Worm (Caenorhabditis elegans) whole organism, L4/young adult: ENCODE measurements around the gene T22D1.5.

Experiments
- W03F9.2 ChIP-seq: fragments of 150-350 bp; optimal IDR thresholded peaks from 2 replicates; lab custom pipeline; 2014; ENCODE audit warnings: missing biosample characterization, missing genetic modification characterization
- dao-5 ChIP-seq: sonication (generic microtip); optimal IDR thresholded peaks from 2 replicates; lab custom pipeline; 2016; ENCODE audit warnings: missing genotype, missing genetic modification characterization, moderate library complexity, missing compliant biosample characterization
- him-1 ChIP-seq: sonication (generic microtip); optimal IDR thresholded peaks from 2 replicates; lab custom pipeline; 2016; ENCODE audit warnings: missing genotype, missing genetic modification reagents, missing genetic modification characterization, missing compliant biosample characterization

T22D1.5 gene

DNA sequence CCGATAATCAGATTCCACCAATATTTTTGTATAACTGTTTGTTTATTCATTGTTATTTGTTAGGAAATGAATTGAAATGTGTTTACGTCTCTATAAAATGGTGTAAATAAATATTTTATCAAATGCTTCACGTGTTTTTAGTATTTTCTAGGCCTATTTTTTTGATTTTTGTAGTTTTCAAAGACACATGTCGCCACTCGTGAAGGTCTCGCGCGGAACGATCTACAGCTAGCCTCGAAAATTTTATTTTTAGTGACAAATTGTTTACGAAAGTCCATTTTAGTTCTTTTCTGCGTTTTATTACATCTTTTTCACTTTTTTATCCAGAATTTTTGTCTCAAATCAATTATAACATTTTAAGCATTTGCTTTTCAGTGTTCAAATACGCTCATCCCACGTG, at the start of gene T22D1.5:
Gene T22D1.5 (plus strand): TSS at position 376 of the 400 bp plus-strand sequence.
- TF ChIP-seq W03F9.2 (tag; lab: Kevin White, UChicago) (no peak), him-1 (tag; lab: Kevin White, UChicago) (no peak), dao-5 (tag; lab: Kevin White, UChicago) (no peak)

DNA sequence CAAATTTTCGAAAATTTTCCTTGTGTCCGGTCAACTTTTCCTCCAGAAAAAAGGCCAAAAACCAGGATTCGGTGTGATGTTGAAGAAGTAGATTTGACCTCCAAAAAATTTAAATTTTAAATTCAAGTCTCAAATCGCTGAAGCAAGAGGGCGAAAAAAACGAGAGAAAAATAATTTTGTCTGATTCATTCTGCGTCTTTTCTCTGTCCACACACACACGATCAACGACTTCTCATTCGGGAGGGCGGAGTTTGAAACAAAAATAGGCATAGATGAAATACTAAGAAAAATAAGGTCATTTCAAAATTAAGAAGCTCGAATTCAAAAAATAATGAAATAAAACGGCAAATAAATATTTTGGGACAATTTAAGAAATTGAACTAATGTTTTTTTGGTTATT, 44.5 kb upstream of the T22D1.5 start, which contains the start of gene R13H7.2:
Gene R13H7.2 (minus strand): TSS at position 101 of the 400 bp plus-strand sequence.
- TF ChIP-seq dao-5 (tag; lab: Kevin White, UChicago) (no peak), W03F9.2 (tag; lab: Kevin White, UChicago) (no peak), him-1 (tag; lab: Kevin White, UChicago) (no peak)

- TF ChIP-seq W03F9.2 (tag; lab: Kevin White, UChicago) (no peak), dao-5 (tag; lab: Kevin White, UChicago) (no peak), him-1 (tag; lab: Kevin White, UChicago) (no peak)
Measured at ce11 chrIV:6867791-6868190, 36.0 kb upstream of the T22D1.5 start, which contains the start of gene srx-20. TSS of gene srx-20 (plus strand) at chrIV:6868091.

DNA sequence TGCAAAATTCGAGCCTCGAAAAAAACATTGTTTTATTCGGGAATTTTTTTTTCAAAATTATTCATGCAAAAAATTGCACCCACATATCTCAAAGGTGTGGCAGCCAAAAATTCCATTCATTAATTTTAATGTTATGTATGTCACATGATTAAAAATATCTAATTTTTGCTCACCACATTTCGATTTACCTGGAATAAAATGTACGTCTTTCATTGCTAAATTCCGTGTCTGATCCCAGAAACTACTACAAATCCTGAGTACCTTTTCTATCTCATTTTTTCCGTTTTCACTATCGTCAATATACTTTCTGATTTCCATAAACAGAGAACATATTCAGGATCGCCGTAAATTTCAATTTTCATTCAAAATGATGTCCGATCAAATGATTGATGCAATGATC, 30.8 kb upstream of the T22D1.5 start, which contains the start of gene srx-19:
Gene srx-19 (plus strand): TSS at position 301 of the 400 bp plus-strand sequence.
- no peak for TF ChIP-seq W03F9.2 (tag; lab: Kevin White, UChicago)
- TF ChIP-seq dao-5 (tag; lab: Kevin White, UChicago) = no peak
- TF ChIP-seq him-1 (tag; lab: Kevin White, UChicago) = no peak

- TF ChIP-seq W03F9.2 (tag; lab: Kevin White, UChicago) (no peak), dao-5 (tag; lab: Kevin White, UChicago) (no peak), him-1 (tag; lab: Kevin White, UChicago) (peak; percentile 70)
Measured at ce11 chrIV:6878912-6879554, 24.7 kb upstream of the T22D1.5 start.

- TF ChIP-seq dao-5 (tag; lab: Kevin White, UChicago) = no peak
- TF ChIP-seq him-1 (tag; lab: Kevin White, UChicago) = no peak
- no peak for TF ChIP-seq W03F9.2 (tag; lab: Kevin White, UChicago)
Measured at ce11 chrIV:6879666-6880210, 24.0 kb upstream of the T22D1.5 start.

DNA sequence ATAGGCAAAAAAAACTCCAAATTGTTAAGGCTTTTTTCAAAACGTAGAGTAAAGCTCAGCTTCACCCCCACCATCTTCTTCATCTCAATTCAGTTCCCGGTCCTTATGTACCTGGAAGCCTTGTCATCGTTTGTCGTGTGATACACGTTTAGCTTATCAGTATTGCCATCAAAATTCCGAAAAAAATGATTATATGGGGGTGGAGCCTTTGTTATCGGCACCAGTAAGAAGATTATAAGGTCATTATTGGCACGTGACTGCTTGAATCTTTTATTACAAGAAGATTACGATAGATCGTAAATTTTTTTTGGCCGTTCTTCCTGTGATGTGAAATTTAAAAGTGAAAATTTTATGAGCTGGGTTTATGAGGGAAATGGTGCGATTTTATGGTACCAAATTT, 23.3 kb upstream of the T22D1.5 start:
- TF ChIP-seq dao-5 (tag; lab: Kevin White, UChicago) (no peak), him-1 (tag; lab: Kevin White, UChicago) (no peak), W03F9.2 (tag; lab: Kevin White, UChicago) (peak; percentile 23)

DNA sequence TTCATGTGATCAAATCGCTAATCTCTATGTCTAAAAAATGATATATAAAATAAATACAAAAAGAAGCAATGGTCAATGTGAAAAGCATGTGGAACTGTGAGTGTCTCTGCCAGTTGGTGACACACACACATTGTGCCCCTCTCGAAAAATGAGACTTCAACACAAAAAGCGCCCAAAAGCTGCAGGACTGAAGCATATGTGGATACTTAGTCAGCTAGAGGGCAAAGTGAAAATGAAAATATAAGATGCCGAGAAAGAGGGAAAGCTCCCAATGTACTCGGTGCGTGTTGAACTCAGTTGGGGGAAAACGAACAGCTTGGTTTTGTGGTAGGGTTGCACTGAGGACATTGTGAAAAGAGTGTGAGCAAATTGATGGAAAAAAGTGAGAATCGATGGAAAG, 22.6 kb upstream of the T22D1.5 start:
- no peak for TF ChIP-seq dao-5 (tag; lab: Kevin White, UChicago)
- peak; percentile 13 for TF ChIP-seq him-1 (tag; lab: Kevin White, UChicago)
- TF ChIP-seq W03F9.2 (tag; lab: Kevin White, UChicago) = no peak

- TF ChIP-seq W03F9.2 (tag; lab: Kevin White, UChicago) = no peak
- no peak for TF ChIP-seq dao-5 (tag; lab: Kevin White, UChicago)
- no peak for TF ChIP-seq him-1 (tag; lab: Kevin White, UChicago)
Measured at ce11 chrIV:6883342-6883741, 20.4 kb upstream of the T22D1.5 start, which contains the start of gene tre-2. TSS of gene tre-2 (minus strand) at chrIV:6883442.

- TF ChIP-seq W03F9.2 (tag; lab: Kevin White, UChicago) = no peak
- TF ChIP-seq dao-5 (tag; lab: Kevin White, UChicago) = no peak
- no peak for TF ChIP-seq him-1 (tag; lab: Kevin White, UChicago)
Measured at ce11 chrIV:6887601-6888099, 16.1 kb upstream of the T22D1.5 start, which contains the start of the genes T05A12.3 and T05A12.4. TSS of gene T05A12.3 (minus strand) at chrIV:6887651. TSS of gene T05A12.4 (plus strand) at chrIV:6887948.

DNA sequence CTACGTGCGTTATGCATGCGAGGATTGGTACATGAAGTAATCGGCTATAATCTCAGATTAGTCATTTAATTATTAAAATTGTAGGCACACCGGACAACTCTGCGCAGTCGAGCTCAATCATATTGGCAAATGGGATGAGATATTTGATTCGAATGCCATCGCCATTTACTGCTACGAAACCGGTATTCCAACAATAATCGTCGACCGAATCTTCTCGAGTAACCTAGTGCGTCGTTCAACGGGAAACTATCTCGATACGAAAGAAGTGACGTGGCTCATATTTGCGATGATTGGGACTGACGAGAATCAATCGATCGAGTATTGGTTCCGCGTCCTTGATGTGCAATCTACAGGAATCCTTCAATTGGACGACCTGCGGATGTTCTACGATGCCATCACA, 856 bp downstream of the T22D1.5 start:
- TF ChIP-seq him-1 (tag; lab: Kevin White, UChicago) (no peak), W03F9.2 (tag; lab: Kevin White, UChicago) (no peak)

ce11 chrIV:6905428-6905827, 1.7 kb downstream of the T22D1.5 start:
- TF ChIP-seq W03F9.2 (tag; lab: Kevin White, UChicago) (no peak), him-1 (tag; lab: Kevin White, UChicago) (no peak), dao-5 (tag; lab: Kevin White, UChicago) (no peak)

ce11 chrIV:6905947-6906489, 2.3 kb downstream of the T22D1.5 start, which contains the start of the genes T22D1.17 and T22D1.8:
TSS of gene T22D1.17 (plus strand) at chrIV:6905997.
TSS of gene T22D1.8 (minus strand) at chrIV:6906348.
- TF ChIP-seq dao-5 (tag; lab: Kevin White, UChicago) (no peak), him-1 (tag; lab: Kevin White, UChicago) (no peak), W03F9.2 (tag; lab: Kevin White, UChicago) (no peak)
